Fruit fly (Drosophila melanogaster): ENCODE results near the gene CG5180.
A peak's percentile ranks its signal among the peaks of the same experiment; 100 is the strongest.

CG5180 gene

DNA sequence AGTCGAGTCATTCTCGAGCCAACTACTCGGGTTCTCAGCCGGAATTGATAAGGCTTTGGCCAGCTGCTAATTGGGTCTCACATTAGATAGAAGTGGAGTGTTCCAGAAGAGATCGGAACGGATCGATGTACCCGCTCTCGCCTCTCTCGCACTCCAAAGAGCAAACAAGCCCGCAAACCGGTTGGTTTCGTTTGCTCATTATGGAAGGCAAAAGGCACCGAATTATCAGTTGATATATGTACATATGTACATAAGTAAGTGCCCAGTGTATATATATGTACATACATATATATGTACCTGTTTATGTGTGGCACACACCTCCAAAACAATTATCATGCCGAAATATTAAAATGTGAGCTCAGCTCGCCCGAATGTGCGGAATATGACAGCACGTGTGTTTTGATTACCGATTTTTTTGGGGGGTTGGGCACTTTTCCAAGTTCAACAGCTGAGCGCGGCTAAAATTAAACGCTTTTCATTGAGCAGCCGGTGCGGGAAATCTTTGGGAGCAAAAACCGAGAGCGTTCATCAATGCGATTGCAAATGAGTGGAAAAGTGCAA, 1.9 kb upstream of the CG5180 start:
- TF ChIP-seq CG4496 (GFP tag; IDR thresholded peaks at IDR 0.05), result no peak
- TF ChIP-seq fd96Ca (GFP tag; IDR thresholded peaks at IDR 0.05), result no peak
- no peak for TF ChIP-seq CG10348 (GFP tag; IDR thresholded peaks at IDR 0.05)
- TF ChIP-seq Ets98B (GFP tag; IDR thresholded peaks at IDR 0.05), result no peak
- no peak for TF ChIP-seq CG14655 (GFP tag; optimal IDR thresholded peaks at IDR 0.05)
- TF ChIP-seq CG13204 (GFP tag; optimal IDR thresholded peaks at IDR 0.05), result no peak
- no peak for TF ChIP-seq D1 (tag; optimal IDR thresholded peaks at IDR 0.05)
- no peak for TF ChIP-seq CG32121 (GFP tag; IDR thresholded peaks at IDR 0.05)
- no peak for TF ChIP-seq CG34367 (tag; optimal IDR thresholded peaks at IDR 0.05)

DNA sequence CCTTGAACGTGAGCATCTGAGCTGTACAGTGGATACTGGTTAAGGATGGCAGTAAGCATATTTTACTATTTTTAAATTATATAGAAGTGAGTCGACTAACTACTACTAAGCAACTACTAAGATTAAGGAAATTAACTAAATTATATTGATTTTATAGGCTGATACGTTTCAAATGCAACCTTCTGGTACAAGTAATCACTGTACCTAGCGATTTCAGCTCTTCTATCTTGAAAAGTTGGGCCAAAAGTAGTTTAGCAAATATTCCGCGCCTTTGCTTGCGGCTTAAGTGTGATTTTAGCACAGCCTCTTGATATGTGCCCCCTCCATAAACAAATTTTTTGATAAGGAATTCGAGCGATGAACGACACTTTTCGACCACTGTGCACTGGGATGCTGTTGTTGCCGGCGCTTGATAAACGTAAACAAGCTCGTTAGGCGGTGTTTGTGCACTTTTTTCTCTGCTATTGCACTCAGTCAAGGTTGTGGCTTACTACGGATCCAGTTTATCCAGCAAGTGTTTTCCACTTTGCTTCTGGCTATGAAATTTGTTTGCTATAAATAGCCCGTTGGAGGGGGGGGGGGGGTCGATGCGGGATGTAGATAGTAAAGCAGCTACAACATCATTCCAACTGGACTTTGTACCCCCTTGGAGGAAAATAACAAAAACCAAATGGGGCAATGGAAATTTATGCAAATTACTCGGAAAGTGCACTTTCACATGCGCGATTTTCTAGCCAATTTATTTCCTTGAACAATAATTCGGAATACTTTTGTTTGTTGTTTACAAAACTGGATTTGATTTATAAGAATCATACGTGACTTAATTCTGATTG, 1.2 kb upstream of the CG5180 start:
- TF ChIP-seq CG10348 (GFP tag; IDR thresholded peaks at IDR 0.05), result peak; percentile 54
- no peak for TF ChIP-seq rn (GFP tag; IDR thresholded peaks at IDR 0.05)
- TF ChIP-seq CG9948 (tag; optimal IDR thresholded peaks at IDR 0.05), result peak; percentile 62
- TF ChIP-seq CG8159 (tag; optimal IDR thresholded peaks at IDR 0.05), result peak; percentile 70
- TF ChIP-seq CG8301 (tag; optimal IDR thresholded peaks at IDR 0.05), result peak; percentile 67
- TF ChIP-seq fd96Ca (GFP tag; IDR thresholded peaks at IDR 0.05), result peak; percentile 70
- TF ChIP-seq CG13204 (GFP tag; optimal IDR thresholded peaks at IDR 0.05), result peak; percentile 86
- peak; percentile 81 for TF ChIP-seq Ets98B (GFP tag; IDR thresholded peaks at IDR 0.05)
- peak; percentile 71 for TF ChIP-seq CG12605 (GFP tag; IDR thresholded peaks at IDR 0.05)
- no peak for TF ChIP-seq D1 (tag; optimal IDR thresholded peaks at IDR 0.05)
- TF ChIP-seq CG17806 (tag; optimal IDR thresholded peaks at IDR 0.05), result peak; percentile 65
- peak; percentile 60 for TF ChIP-seq Pif1A (GFP tag; optimal IDR thresholded peaks at IDR 0.05)
- peak; percentile 42 for TF ChIP-seq CG34367 (tag; optimal IDR thresholded peaks at IDR 0.05)
- TF ChIP-seq gl (tag; optimal IDR thresholded peaks at IDR 0.05), result peak; percentile 91
- peak; percentile 67 for TF ChIP-seq CG15710 (tag; optimal IDR thresholded peaks at IDR 0.05)
- TF ChIP-seq CG32121 (GFP tag; IDR thresholded peaks at IDR 0.05), result peak; percentile 67
- peak; percentile 9 for TF ChIP-seq Pif1B (GFP tag; optimal IDR thresholded peaks at IDR 0.05)
- peak; percentile 46 for TF ChIP-seq EcR (GFP tag; optimal IDR thresholded peaks at IDR 0.05)
- peak; percentile 47 for TF ChIP-seq Snoo (tag; optimal IDR thresholded peaks at IDR 0.05)
- TF ChIP-seq CG14655 (GFP tag; optimal IDR thresholded peaks at IDR 0.05), result peak; percentile 78
- TF ChIP-seq CG4496 (GFP tag; IDR thresholded peaks at IDR 0.05), result peak; percentile 82

DNA sequence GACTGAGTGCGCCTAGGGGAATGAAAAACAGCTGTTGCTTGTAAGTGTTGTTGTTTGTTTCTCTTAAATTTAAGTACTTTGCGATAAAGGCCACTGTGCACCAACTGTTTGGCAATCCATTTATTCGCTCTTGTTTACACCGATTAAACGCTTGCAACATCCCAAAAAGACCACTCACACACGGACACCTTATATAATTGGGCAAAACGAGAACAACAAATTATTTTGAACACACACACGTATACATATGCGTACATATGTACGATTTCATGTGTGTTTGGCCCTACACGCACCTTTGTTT, 666 bp upstream of the CG5180 start:
- TF ChIP-seq CG32121 (GFP tag; IDR thresholded peaks at IDR 0.05), result no peak
- TF ChIP-seq CG4496 (GFP tag; IDR thresholded peaks at IDR 0.05), result no peak
- TF ChIP-seq gl (tag; optimal IDR thresholded peaks at IDR 0.05), result no peak
- TF ChIP-seq CG8159 (tag; optimal IDR thresholded peaks at IDR 0.05), result no peak
- no peak for TF ChIP-seq CG17806 (tag; optimal IDR thresholded peaks at IDR 0.05)
- no peak for TF ChIP-seq CG8301 (tag; optimal IDR thresholded peaks at IDR 0.05)
- TF ChIP-seq CG14655 (GFP tag; optimal IDR thresholded peaks at IDR 0.05), result no peak
- TF ChIP-seq Pif1A (GFP tag; optimal IDR thresholded peaks at IDR 0.05), result no peak
- TF ChIP-seq rn (GFP tag; IDR thresholded peaks at IDR 0.05), result no peak
- no peak for TF ChIP-seq CG13204 (GFP tag; optimal IDR thresholded peaks at IDR 0.05)
- no peak for TF ChIP-seq fd96Ca (GFP tag; IDR thresholded peaks at IDR 0.05)
- TF ChIP-seq CG10348 (GFP tag; IDR thresholded peaks at IDR 0.05), result no peak
- TF ChIP-seq CG15710 (tag; optimal IDR thresholded peaks at IDR 0.05), result no peak
- TF ChIP-seq CG12605 (GFP tag; IDR thresholded peaks at IDR 0.05), result no peak

DNA sequence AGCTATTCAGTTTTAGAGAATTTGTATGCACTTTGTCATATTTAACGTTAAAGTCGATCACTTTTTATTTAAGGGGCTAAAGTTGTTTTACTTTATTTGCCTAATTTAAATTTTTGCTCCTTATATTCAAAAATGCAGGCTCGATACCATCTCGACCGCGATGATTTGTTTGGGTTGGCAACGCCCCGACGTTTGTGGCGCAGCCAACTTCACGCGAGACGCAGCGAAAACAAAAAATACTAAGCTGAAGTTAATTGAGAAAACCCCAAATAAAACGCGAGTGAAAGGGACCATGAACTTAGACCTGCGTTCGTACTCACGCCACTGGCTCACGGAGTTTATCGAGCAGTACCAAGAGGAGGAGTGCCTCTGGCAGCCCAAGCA, 368 bp downstream of the CG5180 start:
- TF ChIP-seq rn (GFP tag; IDR thresholded peaks at IDR 0.05), result no peak
- TF ChIP-seq Pif1A (GFP tag; optimal IDR thresholded peaks at IDR 0.05), result no peak

- TF ChIP-seq CG14655 (GFP tag; optimal IDR thresholded peaks at IDR 0.05) (peak; percentile 46), EcR (GFP tag; optimal IDR thresholded peaks at IDR 0.05) (no peak), fd96Ca (GFP tag; IDR thresholded peaks at IDR 0.05) (peak; percentile 52; the same call in 2 of the 3 replicates), CG8159 (tag; optimal IDR thresholded peaks at IDR 0.05) (peak; percentile 3), gl (tag; optimal IDR thresholded peaks at IDR 0.05) (peak; percentile 46), Ets98B (GFP tag; IDR thresholded peaks at IDR 0.05) (no peak), CG17806 (tag; optimal IDR thresholded peaks at IDR 0.05) (peak; percentile 1), CG15710 (tag; optimal IDR thresholded peaks at IDR 0.05) (no peak), Snoo (tag; optimal IDR thresholded peaks at IDR 0.05) (peak; percentile 7), rn (GFP tag; IDR thresholded peaks at IDR 0.05) (no peak), Pif1B (GFP tag; optimal IDR thresholded peaks at IDR 0.05) (peak; percentile 6), CG13204 (GFP tag; optimal IDR thresholded peaks at IDR 0.05) (no peak), CG8301 (tag; optimal IDR thresholded peaks at IDR 0.05) (peak; percentile 3), Pif1A (GFP tag; optimal IDR thresholded peaks at IDR 0.05) (no peak), CG10348 (GFP tag; IDR thresholded peaks at IDR 0.05) (no peak), CG32121 (GFP tag; IDR thresholded peaks at IDR 0.05) (peak; percentile 19; the same call in 1 of the 2 replicates), CG34367 (tag; optimal IDR thresholded peaks at IDR 0.05) (no peak), CG12605 (GFP tag; IDR thresholded peaks at IDR 0.05) (no peak), CG4496 (GFP tag; IDR thresholded peaks at IDR 0.05) (no peak), D1 (tag; optimal IDR thresholded peaks at IDR 0.05) (no peak)
Measured at dm6 chr3R:20560019-20560667, 2.4 kb downstream of the CG5180 start, which contains the start of gene CG15922. CG15922 (minus strand) TSS chr3R:20560280.

Measured in whole organism, pupa.